Worm (Caenorhabditis elegans): ENCODE results near the gene Y32F6B.9.

The Y32F6B.9 gene

DNA sequence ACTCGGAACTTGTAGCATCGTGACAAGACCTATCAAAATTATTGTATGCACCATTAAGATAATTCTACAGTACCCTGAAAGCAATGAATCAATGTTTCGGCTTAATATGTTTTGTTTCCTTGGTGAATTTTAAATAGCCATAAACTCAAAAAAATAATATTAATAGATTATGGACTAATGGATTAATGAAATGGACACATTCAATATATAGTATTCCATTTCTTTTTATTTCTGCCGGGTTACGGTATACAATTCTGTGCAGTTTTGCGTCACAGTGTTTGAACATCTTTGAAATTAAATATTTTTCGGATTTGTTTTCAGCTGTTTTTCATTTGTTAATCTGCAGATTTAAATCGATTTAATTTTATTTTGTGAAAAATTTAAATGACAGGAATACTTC lies 41.9 kb upstream of the Y32F6B.9 start, which contains the start of gene set-22:
Gene set-22, plus strand, starts transcription at position 301 of the 400 bp plus-strand sequence.
- no peak for TF ChIP-seq hlh-13 (GFP tag; optimal IDR thresholded peaks at IDR 0.05)
- TF ChIP-seq sox-2 (GFP tag; IDR thresholded peaks at IDR 0.05): no peak
- no peak for TF ChIP-seq madf-2 (tag; optimal IDR thresholded peaks at IDR 0.05)
- TF ChIP-seq lim-6 (tag; optimal IDR thresholded peaks at IDR 0.05): no peak
- TF ChIP-seq ceh-9 (tag; optimal IDR thresholded peaks at IDR 0.05): no peak
- no peak for TF ChIP-seq unc-42 (tag; optimal IDR thresholded peaks at IDR 0.05)
- TF ChIP-seq ceh-34 (tag; optimal IDR thresholded peaks at IDR 0.05): no peak
- no peak for TF ChIP-seq elt-2 (tag; optimal IDR thresholded peaks at IDR 0.05)
- no peak for TF ChIP-seq fax-1 (tag; optimal IDR thresholded peaks at IDR 0.05)
- TF ChIP-seq K02D7.2 (tag; optimal IDR thresholded peaks at IDR 0.05): no peak
- TF ChIP-seq F13H6.1 (tag; optimal IDR thresholded peaks at IDR 0.05): no peak

DNA sequence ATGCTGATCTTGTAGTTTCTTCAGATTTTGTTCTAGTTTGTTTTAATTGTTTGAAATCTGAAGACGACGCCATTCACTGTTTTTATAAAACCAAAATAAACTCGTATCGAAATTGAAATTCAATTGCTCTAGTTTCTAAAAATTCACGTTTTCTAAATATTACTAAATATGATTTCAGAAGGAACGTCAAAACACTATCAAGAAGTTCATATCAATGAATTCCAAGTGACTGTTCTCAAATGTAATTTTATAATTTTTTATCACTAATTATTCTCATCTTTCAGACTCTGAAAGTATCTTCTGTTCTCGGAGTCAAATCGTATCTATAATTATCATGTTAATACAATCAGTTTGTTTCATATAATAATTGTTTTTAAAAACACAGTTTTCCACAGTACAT lies 37.8 kb upstream of the Y32F6B.9 start, which contains the start of gene snf-10:
Gene snf-10, minus strand, starts transcription at position 101 of the 400 bp plus-strand sequence.
- TF ChIP-seq lim-6 (tag; optimal IDR thresholded peaks at IDR 0.05): no peak
- TF ChIP-seq dve-1 (tag; optimal IDR thresholded peaks at IDR 0.05): no peak
- no peak for TF ChIP-seq ceh-31 (tag; optimal IDR thresholded peaks at IDR 0.05)
- no peak for TF ChIP-seq unc-86 (tag; optimal IDR thresholded peaks at IDR 0.05)
- no peak for TF ChIP-seq ceh-30 (tag; optimal IDR thresholded peaks at IDR 0.05)
- no peak for TF ChIP-seq C08G9.2 (tag; optimal IDR thresholded peaks at IDR 0.05)
- TF ChIP-seq hlh-30 (tag; optimal IDR thresholded peaks at IDR 0.05; ENCODE audit: insufficient read depth): no peak
- no peak for TF ChIP-seq ceh-2 (tag; optimal IDR thresholded peaks at IDR 0.05)
- TF ChIP-seq odd-2 (tag; optimal IDR thresholded peaks at IDR 0.05): no peak
- TF ChIP-seq pros-1 (tag; optimal IDR thresholded peaks at IDR 0.05): no peak
- no peak for TF ChIP-seq mec-3 (tag; optimal IDR thresholded peaks at IDR 0.05; ENCODE audit: borderline replicate concordance)
- no peak for TF ChIP-seq nhr-11 (tag; optimal IDR thresholded peaks at IDR 0.05)
- no peak for TF ChIP-seq ceh-22 (tag; optimal IDR thresholded peaks at IDR 0.05)
- no peak for TF ChIP-seq hlh-8 (tag; optimal IDR thresholded peaks at IDR 0.05)
- TF ChIP-seq ets-4 (tag; optimal IDR thresholded peaks at IDR 0.05): no peak
- no peak for TF ChIP-seq K02D7.2 (tag; optimal IDR thresholded peaks at IDR 0.05)
- no peak for TF ChIP-seq gmeb-2 (tag; optimal IDR thresholded peaks at IDR 0.05)
- no peak for TF ChIP-seq zip-5 (tag; optimal IDR thresholded peaks at IDR 0.05)
- TF ChIP-seq fkh-6 (tag; optimal IDR thresholded peaks at IDR 0.05): no peak
- TF ChIP-seq ama-1 (optimal IDR thresholded peaks at IDR 0.05): no peak

DNA sequence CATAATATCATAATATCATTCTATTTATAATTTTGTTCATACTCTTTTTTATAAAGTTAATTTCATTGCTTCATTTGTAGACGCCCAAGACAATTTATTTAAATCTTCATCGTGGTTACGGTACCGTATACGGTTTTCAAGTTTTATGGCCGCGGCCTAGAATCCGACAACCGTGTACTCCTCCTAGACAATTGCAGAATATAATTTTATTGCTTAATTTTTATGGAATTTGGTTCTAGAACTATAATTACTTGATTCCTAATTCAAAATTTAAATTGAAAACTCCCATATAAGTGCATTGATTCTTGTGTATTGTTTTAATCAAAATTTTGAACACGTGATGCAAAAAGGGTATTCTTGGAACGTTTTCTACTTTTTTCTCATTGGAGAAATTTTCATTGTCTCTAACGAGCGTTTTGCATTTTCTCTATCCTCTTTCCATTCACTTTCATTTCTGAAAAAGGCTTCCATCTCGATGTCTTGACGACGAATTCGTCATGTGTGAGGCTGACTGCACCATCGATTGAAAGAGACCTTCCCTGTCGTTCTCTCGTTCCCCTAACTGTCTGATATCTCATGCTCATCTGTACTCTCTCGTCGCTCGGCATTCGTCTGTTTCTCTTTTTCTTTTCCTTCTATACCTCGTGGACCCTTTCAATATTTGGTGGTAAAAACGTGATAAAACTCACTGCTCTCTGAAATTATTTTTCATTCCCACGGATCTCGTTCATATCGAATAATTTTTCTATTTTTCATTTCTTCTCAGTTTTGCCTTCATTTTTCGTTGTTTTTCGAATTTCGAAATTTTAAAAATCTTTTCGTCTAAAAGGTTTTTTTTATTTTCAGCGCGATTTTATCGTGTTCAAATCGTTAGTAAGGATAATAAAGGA lies 37.1 kb upstream of the Y32F6B.9 start, which contains the start of gene pap-1:
Gene pap-1, plus strand, starts transcription at position 840 of the 890 bp plus-strand sequence.
- TF ChIP-seq nhr-11 (tag; optimal IDR thresholded peaks at IDR 0.05) (no peak), tbx-7 (tag; optimal IDR thresholded peaks at IDR 0.05) (peak; percentile 41), lim-6 (tag; optimal IDR thresholded peaks at IDR 0.05) (no peak), ceh-18 (tag; optimal IDR thresholded peaks at IDR 0.05) (no peak), sox-4 (tag; optimal IDR thresholded peaks at IDR 0.05) (no peak), hlh-30 (tag; optimal IDR thresholded peaks at IDR 0.05; ENCODE audit: insufficient read depth) (peak; percentile 88), C08G9.2 (tag; optimal IDR thresholded peaks at IDR 0.05) (peak; percentile 37), K02D7.2 (tag; optimal IDR thresholded peaks at IDR 0.05) (no peak), ceh-31 (tag; optimal IDR thresholded peaks at IDR 0.05) (peak; percentile 50), eyg-1 (tag; optimal IDR thresholded peaks at IDR 0.05) (no peak), nfya-1 (tag; optimal IDR thresholded peaks at IDR 0.05) (peak; percentile 17), ceh-48 (tag; optimal IDR thresholded peaks at IDR 0.05) (no peak), T23F11.4 (GFP tag; optimal IDR thresholded peaks at IDR 0.05) (no peak), pat-9 (tag; optimal IDR thresholded peaks at IDR 0.05) (no peak), ceh-22 (tag; optimal IDR thresholded peaks at IDR 0.05) (no peak), C38D4.7 (GFP tag; optimal IDR thresholded peaks at IDR 0.05) (no peak), zip-5 (tag; optimal IDR thresholded peaks at IDR 0.05) (peak; percentile 21), madf-2 (tag; optimal IDR thresholded peaks at IDR 0.05) (no peak), F13H6.1 (tag; optimal IDR thresholded peaks at IDR 0.05) (no peak), ceh-14 (tag; optimal IDR thresholded peaks at IDR 0.05) (no peak), ahr-1 (tag; optimal IDR thresholded peaks at IDR 0.05) (no peak), fax-1 (tag; optimal IDR thresholded peaks at IDR 0.05) (no peak), ets-4 (tag; optimal IDR thresholded peaks at IDR 0.05) (peak; percentile 3), elt-4 (tag; optimal IDR thresholded peaks at IDR 0.05) (no peak), ceh-2 (tag; optimal IDR thresholded peaks at IDR 0.05) (peak; percentile 35), pha-2 (tag; optimal IDR thresholded peaks at IDR 0.05) (no peak), unc-42 (tag; optimal IDR thresholded peaks at IDR 0.05) (no peak)
